Worm (Caenorhabditis elegans) whole organism, young adult: ENCODE results near the gene F19G12.1.

Source experiments
- B0336.3 ChIP-seq: fragments of 200-800 bp; sonication (Bioruptor generic); IDR thresholded peaks from 2 replicates; pipeline ENCODE4 v1.3.6; 2022; ENCODE audit warnings: missing genetic modification characterization, missing compliant biosample characterization
- C17E4.6 ChIP-seq: fragments of 200-800 bp; sonication (Bioruptor generic); IDR thresholded peaks from 2 replicates; pipeline ENCODE4 v1.3.6; 2022; ENCODE audit warnings: missing genetic modification reagents, missing genetic modification characterization, missing compliant biosample characterization
- F10E7.11 ChIP-seq: sonication (generic microtip); optimal IDR thresholded peaks from 2 replicates; lab custom pipeline; 2017; ENCODE audit warnings: mild to moderate bottlenecking, missing genetic modification characterization, moderate library complexity, missing compliant biosample characterization
- F23B12.7 ChIP-seq: sonication (generic microtip); optimal IDR thresholded peaks from 2 replicates; lab custom pipeline; 2017; ENCODE audit warnings: missing genetic modification characterization, mild to moderate bottlenecking, missing compliant biosample characterization, antibody characterized with exemption, moderate library complexity; ENCODE audit not compliant: insufficient read depth
- F33H1.4 ChIP-seq: fragments of 200-800 bp; sonication (Bioruptor generic); IDR thresholded peaks from 2 replicates; pipeline ENCODE4 v1.3.6; 2022; ENCODE audit warnings: missing genetic modification reagents, missing genetic modification characterization, missing compliant biosample characterization
- F39B2.1 ChIP-seq: fragments of 200-800 bp; sonication (Bioruptor generic); IDR thresholded peaks from 2 replicates; pipeline ENCODE4 v1.3.6; 2022; ENCODE audit warnings: missing genetic modification reagents, missing genetic modification characterization, missing compliant biosample characterization
- F49E8.2 ChIP-seq: sonication (generic microtip); optimal IDR thresholded peaks from 3 replicates; lab custom pipeline; 2017; ENCODE audit warnings: missing genetic modification characterization, mild to moderate bottlenecking, missing compliant biosample characterization, antibody characterized with exemption, moderate library complexity; ENCODE audit not compliant: insufficient read depth
- F52B5.7 ChIP-seq: sonication (generic microtip); optimal IDR thresholded peaks from 2 replicates; lab custom pipeline; 2016; ENCODE audit warnings: mild to moderate bottlenecking, missing genetic modification characterization, missing compliant biosample characterization
- F55B11.4 ChIP-seq: sonication (generic microtip); optimal IDR thresholded peaks from 2 replicates; lab custom pipeline; 2016; ENCODE audit warnings: missing compliant biosample characterization, missing genetic modification characterization, borderline replicate concordance; ENCODE audit not compliant: insufficient read depth
- F57C9.4 ChIP-seq: sonication (generic microtip); optimal IDR thresholded peaks from 2 replicates; lab custom pipeline; 2017; ENCODE audit warnings: mild to moderate bottlenecking, missing genetic modification characterization, missing compliant biosample characterization
- T07F8.4 ChIP-seq: sonication (generic microtip); optimal IDR thresholded peaks from 2 replicates; lab custom pipeline; 2016; ENCODE audit warnings: mild to moderate bottlenecking, missing genetic modification characterization, moderate library complexity, missing compliant biosample characterization
- Y95B8A.8 ChIP-seq: fragments of 200-800 bp; sonication (Bioruptor generic); IDR thresholded peaks from 2 replicates; pipeline ENCODE4 v1.3.6; 2022; ENCODE audit warnings: missing genetic modification reagents, missing genetic modification characterization, missing compliant biosample characterization
- akir-1 ChIP-seq: fragments of 200-800 bp; sonication (Bioruptor generic); optimal IDR thresholded peaks from 2 replicates; lab custom pipeline; 2018; ENCODE audit warnings: mild to moderate bottlenecking, missing genetic modification characterization, moderate library complexity, missing compliant biosample characterization
- ceh-40 ChIP-seq: fragments of 200-800 bp; sonication (Bioruptor generic); IDR thresholded peaks from 2 replicates; pipeline ENCODE4 v1.3.6; 2022; ENCODE audit warnings: missing genetic modification characterization, missing compliant biosample characterization
- ceh-91 ChIP-seq: fragments of 200-800 bp; sonication (Bioruptor generic); IDR thresholded peaks from 2 replicates; pipeline ENCODE4 v1.3.6; 2022; ENCODE audit warnings: missing genetic modification reagents, missing genetic modification characterization, missing compliant biosample characterization
- chd-7 ChIP-seq: sonication (generic microtip); optimal IDR thresholded peaks from 2 replicates; lab custom pipeline; 2016; ENCODE audit warnings: mild to moderate bottlenecking, missing genetic modification characterization, moderate library complexity, missing compliant biosample characterization
- dox-1 ChIP-seq: fragments of 200-800 bp; sonication (Bioruptor generic); IDR thresholded peaks from 2 replicates; pipeline ENCODE4 v1.3.6; 2022; ENCODE audit warnings: missing genetic modification reagents, missing genetic modification characterization, missing compliant biosample characterization
- dpff-1 ChIP-seq: sonication (generic microtip); optimal IDR thresholded peaks from 2 replicates; lab custom pipeline; 2017; ENCODE audit warnings: mild to moderate bottlenecking, missing genetic modification characterization, missing compliant biosample characterization
- dpl-1 ChIP-seq: fragments of 150-350 bp; optimal IDR thresholded peaks from 2 replicates; lab custom pipeline; 2014; ENCODE audit warnings: missing biosample characterization, missing genetic modification reagents, missing genetic modification characterization
- egl-44 ChIP-seq: fragments of 200-800 bp; sonication (Bioruptor generic); IDR thresholded peaks from 2 replicates; pipeline ENCODE4 v1.3.6; 2022; ENCODE audit warnings: missing genetic modification reagents, missing genetic modification characterization, missing compliant biosample characterization
- fkh-3 ChIP-seq: sonication (generic microtip); optimal IDR thresholded peaks from 2 replicates; lab custom pipeline; 2016; ENCODE audit warnings: mild to moderate bottlenecking, missing genetic modification characterization, missing compliant biosample characterization
- gei-17 ChIP-seq: fragments of 200-800 bp; sonication (Bioruptor generic); optimal IDR thresholded peaks from 2 replicates; lab custom pipeline; 2018; ENCODE audit warnings: mild to moderate bottlenecking, missing genetic modification characterization, missing compliant biosample characterization
- hrde-1 ChIP-seq: sonication (generic microtip); optimal IDR thresholded peaks from 2 replicates; lab custom pipeline; 2016; ENCODE audit warnings: missing genetic modification characterization, mild to moderate bottlenecking, missing compliant biosample characterization, moderate library complexity, missing genotype, missing genetic modification reagents, borderline replicate concordance
- lag-1 ChIP-seq: fragments of 200-800 bp; sonication (Bioruptor generic); IDR thresholded peaks from 2 replicates; pipeline ENCODE4 v1.3.6; 2022; ENCODE audit warnings: missing genetic modification reagents, missing genetic modification characterization, missing compliant biosample characterization
- let-526 ChIP-seq: fragments of 200-800 bp; sonication (Bioruptor generic); IDR thresholded peaks from 2 replicates; pipeline ENCODE4 v1.3.6; 2022; ENCODE audit warnings: missing genetic modification reagents, missing genetic modification characterization, missing compliant biosample characterization
- lin-26 ChIP-seq: fragments of 200-800 bp; sonication (Bioruptor generic); IDR thresholded peaks from 2 replicates; pipeline ENCODE4 v1.3.6; 2022; ENCODE audit warnings: missing genetic modification reagents, missing genetic modification characterization, missing compliant biosample characterization
- lin-35 ChIP-seq, 3 experiments: fragments of 150-350 bp in 2 of 3; sonication (generic microtip) in 1 of 3; optimal IDR thresholded peaks; 2 replicates each; lab custom pipeline; 2014 to 2018; ENCODE audit warnings: missing biosample characterization in 3 of 3, missing genetic modification characterization in 3 of 3, missing genetic modification reagents in 3 of 3
- madf-10 ChIP-seq: sonication (generic microtip); optimal IDR thresholded peaks from 2 replicates; lab custom pipeline; 2016; ENCODE audit warnings: mild to moderate bottlenecking, missing genetic modification characterization, missing compliant biosample characterization
- mel-28 ChIP-seq: sonication (generic microtip); optimal IDR thresholded peaks from 2 replicates; lab custom pipeline; 2016; ENCODE audit warnings: borderline replicate concordance, mild to moderate bottlenecking, missing genetic modification characterization, missing compliant biosample characterization
- mxl-1 ChIP-seq: sonication (generic microtip); optimal IDR thresholded peaks from 2 replicates; lab custom pipeline; 2016; ENCODE audit warnings: missing genetic modification characterization, missing compliant biosample characterization
- nfya-1 ChIP-seq: sonication (generic microtip); optimal IDR thresholded peaks from 2 replicates; lab custom pipeline; 2017; ENCODE audit warnings: antibody characterized with exemption, missing compliant biosample characterization, missing genetic modification characterization, borderline replicate concordance; ENCODE audit not compliant: insufficient read depth
- nfya-2 ChIP-seq: fragments of 200-800 bp; sonication (Bioruptor generic); IDR thresholded peaks from 2 replicates; pipeline ENCODE4 v1.3.6; 2022; ENCODE audit warnings: missing genetic modification reagents, missing genetic modification characterization, missing compliant biosample characterization
- nhr-120 ChIP-seq: fragments of 200-800 bp; sonication (Bioruptor generic); IDR thresholded peaks from 2 replicates; pipeline ENCODE4 v1.3.6; 2022; ENCODE audit warnings: missing genetic modification characterization, missing compliant biosample characterization
- nhr-179 ChIP-seq: sonication (generic microtip); optimal IDR thresholded peaks from 2 replicates; lab custom pipeline; 2016; ENCODE audit warnings: mild to moderate bottlenecking, missing genetic modification characterization, missing compliant biosample characterization
- nhr-90 ChIP-seq: sonication (generic microtip); optimal IDR thresholded peaks from 2 replicates; lab custom pipeline; 2016; ENCODE audit warnings: missing genotype, mild to moderate bottlenecking, missing genetic modification characterization, missing compliant biosample characterization
- pha-4 ChIP-seq: fragments of 150-350 bp; sonication (generic microtip); optimal IDR thresholded peaks from 2 replicates; lab custom pipeline; 2014; ENCODE audit warnings: missing biosample characterization, missing genetic modification reagents, missing genetic modification characterization
- rcor-1 ChIP-seq: fragments of 200-800 bp; sonication (Bioruptor generic); IDR thresholded peaks from 2 replicates; pipeline ENCODE4 v1.3.6; 2022; ENCODE audit warnings: missing genetic modification reagents, missing genetic modification characterization, missing compliant biosample characterization
- rec-8 ChIP-seq, 2 experiments: sonication (generic microtip); optimal IDR thresholded peaks; 2 replicates each; lab custom pipeline; 2016; ENCODE audit warnings: mild to moderate bottlenecking in 2 of 2, missing genetic modification characterization in 2 of 2, missing genetic modification reagents in 2 of 2, missing genotype in 2 of 2, missing biosample characterization in 1 of 2, missing compliant biosample characterization in 1 of 2, moderate library complexity in 1 of 2
- repo-1 ChIP-seq: sonication (generic microtip); optimal IDR thresholded peaks from 2 replicates; lab custom pipeline; 2017; ENCODE audit warnings: mild to moderate bottlenecking, missing genetic modification characterization, missing compliant biosample characterization
- rpc-1 ChIP-seq, 2 experiments: fragments of 150-350 bp in 1 of 2; sonication (generic microtip) in 1 of 2; optimal IDR thresholded peaks; 2 replicates each; lab custom pipeline; 2014 to 2018; ENCODE audit warnings: missing biosample characterization in 1 of 2, missing genetic modification characterization in 1 of 2, missing genetic modification reagents in 1 of 2, missing genotype in 1 of 2
- sea-2 ChIP-seq: fragments of 200-800 bp; sonication (Bioruptor generic); IDR thresholded peaks from 2 replicates; pipeline ENCODE4 v1.3.6; 2022; ENCODE audit warnings: missing genetic modification characterization, missing compliant biosample characterization
- tbx-9 ChIP-seq: sonication (generic microtip); optimal IDR thresholded peaks from 2 replicates; lab custom pipeline; 2016; ENCODE audit warnings: borderline replicate concordance, missing genetic modification characterization, inconsistent platforms, missing compliant biosample characterization
- unc-130 ChIP-seq: sonication (generic microtip); optimal IDR thresholded peaks from 2 replicates; lab custom pipeline; 2016; ENCODE audit warnings: missing genetic modification reagents, missing genetic modification characterization, missing compliant biosample characterization
- xnd-1 ChIP-seq: sonication (generic microtip); optimal IDR thresholded peaks from 2 replicates; lab custom pipeline; 2016; ENCODE audit warnings: missing genotype, missing genetic modification reagents, missing genetic modification characterization, missing compliant biosample characterization
- ztf-18 ChIP-seq: sonication (generic microtip); optimal IDR thresholded peaks from 2 replicates; lab custom pipeline; 2016; ENCODE audit warnings: missing genotype, mild to moderate bottlenecking, missing genetic modification characterization, missing compliant biosample characterization
- ztf-26 ChIP-seq: sonication (generic microtip); optimal IDR thresholded peaks from 2 replicates; lab custom pipeline; 2017; ENCODE audit warnings: missing genetic modification characterization, missing compliant biosample characterization
- ztf-28 ChIP-seq: fragments of 200-800 bp; sonication (Bioruptor generic); IDR thresholded peaks from 2 replicates; pipeline ENCODE4 v1.3.6; 2022; ENCODE audit warnings: missing genetic modification reagents, missing genetic modification characterization, missing compliant biosample characterization
- ztf-3 ChIP-seq: fragments of 200-800 bp; sonication (Bioruptor generic); optimal IDR thresholded peaks from 2 replicates; lab custom pipeline; 2018; ENCODE audit warnings: mild to moderate bottlenecking, missing genetic modification characterization, missing compliant biosample characterization

The F19G12.1 gene

ce11 chrX:1454385-1454784 lies 23.6 kb downstream of the F19G12.1 start (continued):
- TF ChIP-seq xnd-1 (tag; lab: Kevin White, UChicago) (no peak), sea-2 (GFP tag; lab: Robert Waterston, UW) (no peak), pha-4 (peak; percentile 55), lag-1 (GFP tag; lab: Robert Waterston, UW) (no peak), egl-44 (GFP tag; lab: Robert Waterston, UW) (peak; percentile 86), lin-35 (GFP tag; optimal IDR thresholded peaks at IDR 0.05; lab: Kevin White, UChicago) (peak in 1 of 3 experiments; percentile 69), F33H1.4 (GFP tag; lab: Robert Waterston, UW) (0 out of 2 replicates have a peak, but pooled peaks have one; percentile 12), F23B12.7 (tag; lab: Kevin White, UChicago) (peak; percentile 33), F10E7.11 (tag; lab: Kevin White, UChicago) (peak; percentile 26), T07F8.4 (tag; lab: Kevin White, UChicago) (no peak), fkh-3 (tag; lab: Kevin White, UChicago) (no peak), ztf-26 (peak; percentile 92), let-526 (GFP tag; lab: Robert Waterston, UW) (peak; percentile 81), F39B2.1 (GFP tag; lab: Robert Waterston, UW) (no peak), B0336.3 (peak; percentile 94), ztf-18 (peak; percentile 42), repo-1 (tag; lab: Kevin White, UChicago) (peak; percentile 49), unc-130 (GFP tag; lab: Kevin White, UChicago) (no peak), F57C9.4 (tag; lab: Kevin White, UChicago) (no peak), rec-8 (tag; optimal IDR thresholded peaks at IDR 0.05; lab: Kevin White, UChicago) (no peak), F52B5.7 (tag; lab: Kevin White, UChicago) (peak; percentile 67), ztf-3 (GFP tag; lab: Kevin White, UChicago) (no peak), mxl-1 (no peak), F55B11.4 (tag; lab: Kevin White, UChicago) (no peak), dpl-1 (GFP tag; lab: Kevin White, UChicago) (no peak), gei-17 (peak; percentile 84), madf-10 (tag; lab: Kevin White, UChicago) (peak; percentile 86), Y95B8A.8 (peak; percentile 81; the same call in 1 of the 2 replicates), ceh-40 (GFP tag; lab: Robert Waterston, UW) (no peak), tbx-9 (tag; lab: Kevin White, UChicago) (no peak), lin-26 (0 out of 2 replicates have a peak, but pooled peaks have one; percentile 74), nhr-179 (no peak), akir-1 (GFP tag; lab: Kevin White, UChicago) (no peak), C17E4.6 (GFP tag; lab: Robert Waterston, UW) (no peak), hrde-1 (tag; lab: Kevin White, UChicago) (no peak), rcor-1 (GFP tag; lab: Robert Waterston, UW) (peak; percentile 25; the same call in 1 of the 2 replicates), nhr-120 (GFP tag; lab: Robert Waterston, UW) (no peak), mel-28 (no peak), dpff-1 (no peak), nhr-90 (tag; lab: Kevin White, UChicago) (peak; percentile 83), chd-7 (tag; lab: Kevin White, UChicago) (peak; percentile 86), rpc-1 (optimal IDR thresholded peaks at IDR 0.05; lab: Kevin White, UChicago) (no peak), rpc-1 (tag; optimal IDR thresholded peaks at IDR 0.05; lab: Kevin White, UChicago) (no peak), dox-1 (GFP tag; lab: Robert Waterston, UW) (peak; percentile 93), nfya-2 (no peak), ztf-28 (GFP tag; lab: Robert Waterston, UW) (no peak), F49E8.2 (tag; lab: Kevin White, UChicago) (no peak), ceh-91 (0 out of 2 replicates have a peak, but pooled peaks have one; percentile 13), nfya-1 (tag; lab: Kevin White, UChicago) (no peak)
